Fruit fly (Drosophila melanogaster) whole organism, prepupa: ENCODE measurements around the gene CG15021.

Experiments used
- CG16779 ChIP-seq: fragments of 200-800 bp; sonication (Bioruptor generic); optimal IDR thresholded peaks from 3 replicates; lab custom pipeline; 2017; ENCODE audit warnings: missing biosample characterization, mild to moderate bottlenecking, missing genetic modification characterization
- CG32006 ChIP-seq: fragments of 200-800 bp; sonication (Bioruptor generic); optimal IDR thresholded peaks from 3 replicates; lab custom pipeline; 2017; ENCODE audit warnings: missing biosample characterization, mild to moderate bottlenecking, missing genetic modification characterization
- CG6163 ChIP-seq: fragments of 200-800 bp; sonication (Bioruptor generic); IDR thresholded peaks from 3 replicates; pipeline ENCODE4 v1.3.6; 2022; ENCODE audit warnings: missing biosample characterization, missing genetic modification characterization
- CG6792 ChIP-seq: fragments of 200-800 bp; sonication (Bioruptor generic); optimal IDR thresholded peaks from 3 replicates; lab custom pipeline; 2016; ENCODE audit warnings: missing biosample characterization, missing genetic modification characterization
- CG8319 ChIP-seq: fragments of 200-800 bp; sonication (Bioruptor generic); optimal IDR thresholded peaks from 3 replicates; lab custom pipeline; 2016; ENCODE audit warnings: missing biosample characterization, missing genetic modification characterization
- Eip78C ChIP-seq: fragments of 200-800 bp; sonication (Bioruptor generic); peaks from one replicate; lab custom pipeline; 2016; ENCODE audit warnings: missing biosample characterization, missing genetic modification characterization
- Hr4 ChIP-seq: fragments of 200-800 bp; sonication (Bioruptor generic); optimal IDR thresholded peaks from 3 replicates; lab custom pipeline; 2016; ENCODE audit warnings: missing biosample characterization, missing genetic modification characterization
- Met ChIP-seq: fragments of 200-800 bp; sonication (Bioruptor generic); optimal IDR thresholded peaks from 3 replicates; lab custom pipeline; 2016; ENCODE audit warnings: missing biosample characterization, missing genetic modification characterization
- Smox ChIP-seq: fragments of 200-800 bp; sonication (Bioruptor generic); optimal IDR thresholded peaks from 3 replicates; lab custom pipeline; 2016; ENCODE audit warnings: missing biosample characterization, missing genetic modification characterization
- achi ChIP-seq: fragments of 200-800 bp; sonication (Bioruptor generic); optimal IDR thresholded peaks from 3 replicates; lab custom pipeline; 2016; ENCODE audit warnings: missing biosample characterization, missing genetic modification characterization
- acj6 ChIP-seq: fragments of 200-800 bp; sonication (Bioruptor generic); optimal IDR thresholded peaks from 3 replicates; lab custom pipeline; 2016; ENCODE audit warnings: missing biosample characterization, missing genetic modification characterization
- fkh ChIP-seq: fragments of 200-800 bp; sonication (Bioruptor generic); optimal IDR thresholded peaks from 3 replicates; lab custom pipeline; 2017; ENCODE audit warnings: missing biosample characterization, mild to moderate bottlenecking, missing genetic modification characterization, moderate library complexity
- net ChIP-seq: fragments of 200-800 bp; sonication (Bioruptor generic); optimal IDR thresholded peaks from 3 replicates; lab custom pipeline; 2016; ENCODE audit warnings: missing biosample characterization, missing genetic modification characterization
- salr ChIP-seq, 2 experiments: fragments of 200-800 bp; sonication (Bioruptor generic); optimal IDR thresholded peaks; 3 replicates each; lab custom pipeline; 2016 to 2018; ENCODE audit warnings: missing biosample characterization in 2 of 2, missing genetic modification characterization in 2 of 2, mild to moderate bottlenecking in 1 of 2

Gene CG15021

DNA sequence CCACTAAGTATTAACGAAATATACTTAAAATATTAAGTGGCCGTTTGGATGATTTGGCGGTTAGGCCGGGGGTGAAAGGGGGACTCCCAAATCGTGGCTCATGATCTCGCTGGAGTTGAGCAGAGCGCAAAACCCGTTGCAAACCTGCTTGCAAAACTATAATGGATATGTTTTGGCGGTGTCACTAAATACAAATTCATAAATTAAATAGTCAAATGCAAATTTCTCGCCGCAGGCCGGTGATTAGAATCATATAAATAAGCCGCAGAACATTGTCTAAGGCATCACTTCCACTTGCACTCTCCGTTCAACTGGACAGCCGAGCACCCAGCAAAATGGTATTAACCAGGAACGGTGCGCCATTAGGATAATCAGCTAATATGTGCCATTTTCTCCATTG is 46.0 kb downstream of the CG15021 start, which contains the start of gene CG11350:
TSS of gene CG11350 (plus strand) at position 301 of the 400 bp plus-strand sequence.
- no peak for TF ChIP-seq CG6163 (GFP tag; lab: Robert Waterston, UW)
- no peak for TF ChIP-seq salr (GFP tag; optimal IDR thresholded peaks at IDR 0.05; lab: Kevin White, UChicago)
- no peak for TF ChIP-seq CG32006
- no peak for TF ChIP-seq net
- TF ChIP-seq fkh (GFP tag; lab: Kevin White, UChicago), result no peak
- no peak for TF ChIP-seq Met (GFP tag; lab: Kevin White, UChicago)

DNA sequence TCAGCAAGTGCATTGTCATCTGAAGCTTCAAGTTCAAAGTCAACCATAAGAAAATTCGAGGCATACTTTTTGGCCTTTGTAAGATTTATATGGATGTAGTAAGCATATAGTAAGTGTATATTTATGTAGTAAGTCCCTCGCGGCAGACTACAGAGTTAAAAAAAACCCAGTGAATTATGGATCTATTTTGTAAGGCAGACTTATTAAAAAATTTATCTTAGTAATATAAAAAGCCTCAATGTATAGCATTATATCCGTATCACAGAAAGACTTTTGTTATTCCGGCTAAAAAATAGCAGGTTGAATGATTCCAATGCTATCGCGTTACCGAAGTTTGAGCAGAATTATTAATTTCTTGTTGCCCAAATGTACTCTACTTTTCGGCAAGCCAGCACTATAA is 48.1 kb downstream of the CG15021 start:
- TF ChIP-seq Eip78C (GFP tag; lab: Kevin White, UChicago) (peak; percentile 65), Smox (GFP tag; lab: Kevin White, UChicago) (peak; percentile 3), achi (peak; percentile 1), CG16779 (tag; lab: Kevin White, UChicago) (no peak), Hr4 (GFP tag; lab: Kevin White, UChicago) (peak; percentile 24), CG6792 (GFP tag; lab: Kevin White, UChicago) (no peak), acj6 (no peak), CG8319 (GFP tag; lab: Kevin White, UChicago) (no peak)
